Worm (Caenorhabditis elegans) whole organism, L3 larva: Measurements from ENCODE around the gene nhr-211.

ENCODE experiments used
- ama-1 ChIP-seq: fragments of 150-350 bp; optimal IDR thresholded peaks from 2 replicates; lab custom pipeline; 2018
- ceh-28 ChIP-seq: fragments of 150-350 bp; optimal IDR thresholded peaks from 2 replicates; lab custom pipeline; 2014; ENCODE audit warnings: missing biosample characterization, missing genetic modification reagents, missing genetic modification characterization
- ceh-82 ChIP-seq: fragments of 150-350 bp; optimal IDR thresholded peaks from 2 replicates; lab custom pipeline; 2014; ENCODE audit warnings: missing biosample characterization, missing genetic modification characterization
- ceh-9 ChIP-seq: sonication (generic microtip); optimal IDR thresholded peaks from 2 replicates; lab custom pipeline; 2018; ENCODE audit warnings: missing biosample characterization, missing genetic modification characterization
- daf-12 ChIP-seq: fragments of 150-350 bp; optimal IDR thresholded peaks from 2 replicates; lab custom pipeline; 2014; ENCODE audit warnings: missing biosample characterization, missing genetic modification reagents, missing genetic modification characterization
- egl-27 ChIP-seq: sonication (generic microtip); optimal IDR thresholded peaks from 4 replicates; lab custom pipeline; 2017; ENCODE audit warnings: missing biosample characterization, missing genetic modification reagents, missing genetic modification characterization
- egl-5 ChIP-seq: fragments of 150-350 bp; optimal IDR thresholded peaks from 2 replicates; lab custom pipeline; 2017; ENCODE audit warnings: missing biosample characterization, missing genetic modification reagents, missing genetic modification characterization, inconsistent platforms
- elt-2 ChIP-seq: sonication (generic microtip); optimal IDR thresholded peaks from 2 replicates; lab custom pipeline; 2016; ENCODE audit warnings: missing genetic modification reagents, mild to moderate bottlenecking, missing genetic modification characterization, missing compliant biosample characterization
- elt-3 ChIP-seq, 3 experiments: fragments of 150-350 bp in 1 of 3; sonication (generic microtip) in 2 of 3; optimal IDR thresholded peaks; 2 replicates in 2 of 3; 4 replicates in 1 of 3; lab custom pipeline; 2014 to 2017; ENCODE audit warnings: missing biosample characterization in 3 of 3, missing genetic modification characterization in 3 of 3
- eor-1 ChIP-seq, 2 experiments: fragments of 150-350 bp; optimal IDR thresholded peaks; 2 replicates each; lab custom pipeline; 2014 to 2018; ENCODE audit warnings: missing biosample characterization in 2 of 2, missing genetic modification characterization in 2 of 2
- fkh-10 ChIP-seq: sonication (generic microtip); optimal IDR thresholded peaks from 2 replicates; lab custom pipeline; 2017; ENCODE audit warnings: missing biosample characterization, missing genetic modification reagents, missing genetic modification characterization
- hmg-11 ChIP-seq: sonication (generic microtip); optimal IDR thresholded peaks from 2 replicates; lab custom pipeline; 2016; ENCODE audit warnings: missing genetic modification characterization, missing compliant biosample characterization
- jun-1 ChIP-seq: fragments of 150-350 bp; optimal IDR thresholded peaks from 2 replicates; lab custom pipeline; 2014; ENCODE audit warnings: missing biosample characterization, missing genetic modification reagents, missing genetic modification characterization
- lin-15B ChIP-seq: fragments of 150-350 bp; optimal IDR thresholded peaks from 2 replicates; lab custom pipeline; 2014; ENCODE audit warnings: missing biosample characterization, missing genetic modification characterization
- lin-39 ChIP-seq: fragments of 150-350 bp; optimal IDR thresholded peaks from 2 replicates; lab custom pipeline; 2018; ENCODE audit warnings: missing biosample characterization, missing genetic modification reagents, missing genetic modification characterization
- lsy-12 ChIP-seq: sonication (generic microtip); optimal IDR thresholded peaks from 2 replicates; lab custom pipeline; 2016; ENCODE audit warnings: mild to moderate bottlenecking, missing genetic modification characterization, missing compliant biosample characterization
- mdl-1 ChIP-seq: fragments of 150-350 bp; optimal IDR thresholded peaks from 2 replicates; lab custom pipeline; 2014; ENCODE audit warnings: missing biosample characterization, missing genetic modification characterization
- nhr-11 ChIP-seq: fragments of 150-350 bp; optimal IDR thresholded peaks from 2 replicates; lab custom pipeline; 2014; ENCODE audit warnings: missing biosample characterization, missing genetic modification characterization
- nhr-12 ChIP-seq: fragments of 150-350 bp; optimal IDR thresholded peaks from 2 replicates; lab custom pipeline; 2014; ENCODE audit warnings: missing biosample characterization, missing genetic modification characterization
- nhr-25 ChIP-seq: sonication (generic microtip); optimal IDR thresholded peaks from 2 replicates; lab custom pipeline; 2017; ENCODE audit warnings: missing biosample characterization, missing genetic modification characterization
- nhr-28 ChIP-seq: fragments of 150-350 bp; optimal IDR thresholded peaks from 2 replicates; lab custom pipeline; 2014; ENCODE audit warnings: missing biosample characterization, missing genetic modification characterization
- nhr-43 ChIP-seq: sonication (generic microtip); optimal IDR thresholded peaks from 2 replicates; lab custom pipeline; 2016; ENCODE audit warnings: mild to moderate bottlenecking, missing genetic modification characterization, missing compliant biosample characterization; ENCODE audit not compliant: poor library complexity, severe bottlenecking
- nhr-67 ChIP-seq: fragments of 150-350 bp; optimal IDR thresholded peaks from 2 replicates; lab custom pipeline; 2014; ENCODE audit warnings: missing biosample characterization, missing genetic modification characterization
- nhr-76 ChIP-seq: fragments of 150-350 bp; sonication (generic microtip); optimal IDR thresholded peaks from 5 replicates; lab custom pipeline; 2014; ENCODE audit warnings: missing biosample characterization, missing genetic modification characterization
- nhr-77 ChIP-seq: fragments of 150-350 bp; optimal IDR thresholded peaks from 2 replicates; lab custom pipeline; 2014; ENCODE audit warnings: missing biosample characterization, missing genetic modification characterization
- pha-4 ChIP-seq: fragments of 150-350 bp; optimal IDR thresholded peaks from 2 replicates; lab custom pipeline; 2014; ENCODE audit warnings: missing biosample characterization, missing genetic modification reagents, missing genetic modification characterization
- pqm-1 ChIP-seq: fragments of 150-350 bp; optimal IDR thresholded peaks from 2 replicates; lab custom pipeline; 2017; ENCODE audit warnings: missing biosample characterization, missing genetic modification characterization, inconsistent platforms
- sea-2 ChIP-seq: fragments of 150-350 bp; sonication (generic microtip); optimal IDR thresholded peaks from 4 replicates; lab custom pipeline; 2014; ENCODE audit warnings: missing biosample characterization, missing genetic modification reagents, missing genetic modification characterization
- skn-1 ChIP-seq: fragments of 150-350 bp; optimal IDR thresholded peaks from 2 replicates; lab custom pipeline; 2014; ENCODE audit warnings: missing biosample characterization, missing genetic modification characterization
- snpc-4 ChIP-seq: fragments of 150-350 bp; optimal IDR thresholded peaks from 2 replicates; lab custom pipeline; 2014; ENCODE audit warnings: missing biosample characterization, missing genetic modification characterization
- unc-62 ChIP-seq: fragments of 150-350 bp; sonication (generic microtip); optimal IDR thresholded peaks from 4 replicates; lab custom pipeline; 2014; ENCODE audit warnings: missing biosample characterization, missing genetic modification reagents, missing genetic modification characterization
- zag-1 ChIP-seq: fragments of 150-350 bp; optimal IDR thresholded peaks from 2 replicates; lab custom pipeline; 2014; ENCODE audit warnings: missing biosample characterization, missing genetic modification characterization
- ztf-11 ChIP-seq: fragments of 150-350 bp; optimal IDR thresholded peaks from 2 replicates; lab custom pipeline; 2014; ENCODE audit warnings: missing biosample characterization, missing genetic modification characterization
- ztf-4 ChIP-seq: fragments of 150-350 bp; optimal IDR thresholded peaks from 2 replicates; lab custom pipeline; 2014; ENCODE audit warnings: missing biosample characterization, missing genetic modification characterization

nhr-211 gene

DNA sequence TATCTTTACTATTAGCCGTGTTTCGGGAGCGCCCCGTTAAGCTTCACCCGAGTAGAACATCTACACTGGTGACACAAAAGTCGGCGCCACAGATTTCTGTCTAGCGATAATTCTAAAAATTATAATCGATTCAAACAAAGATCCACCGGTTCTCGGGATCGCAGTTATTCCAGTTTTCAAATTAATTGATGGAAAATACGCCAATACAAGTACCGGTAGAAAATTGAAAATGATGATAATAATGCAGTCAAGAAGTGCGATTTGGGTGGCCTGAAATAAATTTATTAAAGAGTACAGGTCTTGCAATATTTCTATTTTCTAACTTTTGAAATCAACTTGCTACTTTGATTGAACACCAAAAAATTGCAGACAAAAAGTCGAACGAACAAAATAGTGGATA lies 19.3 kb upstream of the nhr-211 start:
- TF ChIP-seq sea-2 (GFP tag; lab: Kevin White, UChicago) (no peak), nhr-11 (tag; lab: Kevin White, UChicago) (no peak), unc-62 (no peak), elt-3 (tag; optimal IDR thresholded peaks at IDR 0.05; lab: Kevin White, UChicago) (no peak), ztf-11 (tag; lab: Kevin White, UChicago) (no peak), mdl-1 (no peak)
- TF ChIP-seq, all 47 proteins: peak for 0

DNA sequence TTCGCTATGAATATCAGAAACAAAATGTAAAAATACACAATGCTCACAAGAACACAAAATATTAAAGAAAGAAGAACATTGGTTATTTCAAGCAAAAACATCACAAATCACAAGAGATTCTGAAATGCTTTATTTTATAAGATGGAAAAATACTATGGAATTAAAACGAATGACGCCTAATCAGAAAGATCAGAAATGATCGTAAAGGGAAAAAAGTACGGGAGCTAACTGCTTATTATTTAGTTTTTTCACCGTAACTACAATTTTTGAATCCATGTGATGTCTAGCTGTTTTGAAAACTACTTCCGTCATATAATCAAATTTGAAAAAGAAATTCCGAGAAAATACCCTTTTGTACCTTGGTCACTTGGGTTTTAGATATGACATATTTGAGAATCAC lies 18.3 kb upstream of the nhr-211 start, which contains the start of gene srbc-57:
Gene srbc-57 (minus strand): TSS at position 101 of the 400 bp plus-strand sequence.
- TF ChIP-seq nhr-77 (no peak), ztf-11 (tag; lab: Kevin White, UChicago) (no peak), snpc-4 (tag; lab: Kevin White, UChicago) (no peak), nhr-76 (tag; lab: Kevin White, UChicago) (no peak), ceh-9 (no peak), ceh-28 (no peak), sea-2 (GFP tag; lab: Kevin White, UChicago) (no peak), jun-1 (tag; lab: Kevin White, UChicago) (no peak), nhr-12 (no peak), lsy-12 (tag; lab: Kevin White, UChicago) (no peak)

ce11 chrV:472589-472988 lies 14.2 kb upstream of the nhr-211 start, which contains the start of gene srt-31:
Gene srt-31, plus strand, starts transcription at chrV:472889.
- no peak for TF ChIP-seq nhr-28 (tag; lab: Kevin White, UChicago)
- TF ChIP-seq lsy-12 (tag; lab: Kevin White, UChicago) = no peak
- no peak for TF ChIP-seq nhr-43 (tag; lab: Kevin White, UChicago)
- TF ChIP-seq hmg-11 (tag; lab: Kevin White, UChicago) = no peak
- no peak for TF ChIP-seq mdl-1
- TF ChIP-seq ama-1 = no peak
- no peak for TF ChIP-seq ceh-82 (tag; lab: Kevin White, UChicago)
- no peak for TF ChIP-seq egl-27 (tag; lab: Kevin White, UChicago)
- TF ChIP-seq ztf-4 (tag; lab: Kevin White, UChicago) = no peak
- TF ChIP-seq skn-1 = no peak
- no peak for TF ChIP-seq egl-5
- no peak for TF ChIP-seq pqm-1 (tag; lab: Kevin White, UChicago)
- TF ChIP-seq nhr-11 (tag; lab: Kevin White, UChicago) = no peak
- no peak for TF ChIP-seq nhr-25
- no peak for TF ChIP-seq lin-15B (tag; lab: Kevin White, UChicago)
- no peak for TF ChIP-seq daf-12
- no peak for TF ChIP-seq elt-3 (tag; optimal IDR thresholded peaks at IDR 0.05; lab: Kevin White, UChicago)
- no peak for TF ChIP-seq nhr-77
- TF ChIP-seq lin-39 (tag; lab: Kevin White, UChicago) = no peak

ce11 chrV:474516-474915 lies 12.3 kb upstream of the nhr-211 start, which contains the start of gene nhr-99:
Gene nhr-99, plus strand, starts transcription at chrV:474778.
- TF ChIP-seq nhr-43 (tag; lab: Kevin White, UChicago) = no peak
- no peak for TF ChIP-seq ceh-82 (tag; lab: Kevin White, UChicago)
- TF ChIP-seq nhr-67 (tag; lab: Kevin White, UChicago) = no peak
- peak; percentile 73 for TF ChIP-seq elt-2
- TF ChIP-seq pqm-1 (tag; lab: Kevin White, UChicago) = peak; percentile 85
- no peak for TF ChIP-seq mdl-1
- peak; percentile 38 for TF ChIP-seq pha-4 (tag; lab: Kevin White, UChicago)
- TF ChIP-seq jun-1 (tag; lab: Kevin White, UChicago) = peak; percentile 62

ce11 chrV:477664-478212 lies 9.0 kb upstream of the nhr-211 start, which contains the start of gene nhr-55:
Gene nhr-55, plus strand, starts transcription at chrV:478162.
- TF ChIP-seq nhr-11 (tag; lab: Kevin White, UChicago) (no peak), lsy-12 (tag; lab: Kevin White, UChicago) (no peak), pha-4 (tag; lab: Kevin White, UChicago) (peak; percentile 70), elt-2 (peak; percentile 82), eor-1 (tag; optimal IDR thresholded peaks at IDR 0.05; lab: Kevin White, UChicago) (no peak), fkh-10 (GFP tag; lab: Kevin White, UChicago) (no peak), skn-1 (no peak), ztf-4 (tag; lab: Kevin White, UChicago) (no peak), egl-27 (tag; lab: Kevin White, UChicago) (no peak), zag-1 (tag; lab: Kevin White, UChicago) (no peak), jun-1 (tag; lab: Kevin White, UChicago) (peak; percentile 56), nhr-76 (tag; lab: Kevin White, UChicago) (no peak), pqm-1 (tag; lab: Kevin White, UChicago) (peak; percentile 90)
